Worm (Caenorhabditis elegans): Measurements from ENCODE around the gene K12B6.11.

K12B6.11 gene

ce11 chrV:6317928-6318327 lies 29.2 kb downstream of the K12B6.11 start:
- TF ChIP-seq hlh-6 (tag; optimal IDR thresholded peaks at IDR 0.05) (no peak), hlh-15 (tag; optimal IDR thresholded peaks at IDR 0.05) (no peak), C08G9.2 (tag; optimal IDR thresholded peaks at IDR 0.05) (no peak), gmeb-2 (tag; optimal IDR thresholded peaks at IDR 0.05) (no peak)

ce11 chrV:6319358-6319757 lies 30.7 kb downstream of the K12B6.11 start:
- TF ChIP-seq mec-3 (tag; optimal IDR thresholded peaks at IDR 0.05; ENCODE audit: borderline replicate concordance) (no peak), C38D4.7 (GFP tag; optimal IDR thresholded peaks at IDR 0.05) (no peak), ceh-31 (tag; optimal IDR thresholded peaks at IDR 0.05) (no peak), unc-42 (tag; optimal IDR thresholded peaks at IDR 0.05) (no peak), hlh-6 (tag; optimal IDR thresholded peaks at IDR 0.05) (no peak), K02D7.2 (tag; optimal IDR thresholded peaks at IDR 0.05) (no peak), ceh-45 (GFP tag; IDR thresholded peaks at IDR 0.05) (no peak), ceh-2 (tag; optimal IDR thresholded peaks at IDR 0.05) (no peak), ahr-1 (tag; optimal IDR thresholded peaks at IDR 0.05) (no peak), eyg-1 (tag; optimal IDR thresholded peaks at IDR 0.05) (no peak), sox-4 (tag; optimal IDR thresholded peaks at IDR 0.05) (no peak), sox-2 (GFP tag; IDR thresholded peaks at IDR 0.05) (no peak), ceh-48 (tag; optimal IDR thresholded peaks at IDR 0.05) (no peak), ceh-22 (tag; optimal IDR thresholded peaks at IDR 0.05) (no peak), unc-86 (tag; optimal IDR thresholded peaks at IDR 0.05) (no peak), ama-1 (optimal IDR thresholded peaks at IDR 0.05) (no peak), zip-5 (tag; optimal IDR thresholded peaks at IDR 0.05) (no peak), rnt-1 (tag; optimal IDR thresholded peaks at IDR 0.05) (no peak), ets-4 (tag; optimal IDR thresholded peaks at IDR 0.05) (no peak), ref-2 (tag; optimal IDR thresholded peaks at IDR 0.05) (no peak)

DNA sequence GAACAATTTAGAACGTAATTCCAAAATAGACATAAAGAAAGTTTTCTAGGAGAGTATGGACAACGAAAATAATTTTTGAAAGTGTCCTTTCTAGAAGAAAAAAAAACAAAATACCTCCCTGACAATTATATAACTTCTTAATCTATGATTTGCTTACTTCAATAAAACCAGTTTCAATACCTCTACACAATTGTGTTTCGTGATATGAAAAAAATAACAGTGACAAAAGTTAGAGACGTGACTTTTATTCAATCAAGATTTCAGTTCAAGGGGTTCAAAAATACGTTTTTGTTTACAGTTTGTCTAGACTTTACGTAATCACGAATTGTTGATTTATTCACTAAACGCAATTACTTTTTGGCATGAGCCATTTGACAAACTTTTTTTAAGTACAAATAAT lies 32.6 kb downstream of the K12B6.11 start:
- no peak for TF ChIP-seq fkh-10 (GFP tag; optimal IDR thresholded peaks at IDR 0.05)
- no peak for TF ChIP-seq ceh-34 (tag; optimal IDR thresholded peaks at IDR 0.05)
- no peak for TF ChIP-seq tbx-2 (tag; optimal IDR thresholded peaks at IDR 0.05)
- no peak for TF ChIP-seq ceh-14 (tag; optimal IDR thresholded peaks at IDR 0.05)
- TF ChIP-seq fkh-6 (tag; optimal IDR thresholded peaks at IDR 0.05) = no peak
- no peak for TF ChIP-seq K02D7.2 (tag; optimal IDR thresholded peaks at IDR 0.05)
- TF ChIP-seq sox-4 (tag; optimal IDR thresholded peaks at IDR 0.05) = no peak
- TF ChIP-seq pqm-1 (tag; optimal IDR thresholded peaks at IDR 0.05) = no peak
- no peak for TF ChIP-seq dmd-4 (tag; optimal IDR thresholded peaks at IDR 0.05; ENCODE audit: borderline replicate concordance)
- TF ChIP-seq pha-4 (tag; optimal IDR thresholded peaks at IDR 0.05) = no peak
- no peak for TF ChIP-seq madf-2 (tag; optimal IDR thresholded peaks at IDR 0.05)
- no peak for TF ChIP-seq odd-2 (tag; optimal IDR thresholded peaks at IDR 0.05)
- TF ChIP-seq pag-3 (tag; optimal IDR thresholded peaks at IDR 0.05; ENCODE audit: borderline replicate concordance) = no peak
- TF ChIP-seq hlh-13 (GFP tag; optimal IDR thresholded peaks at IDR 0.05) = no peak

DNA sequence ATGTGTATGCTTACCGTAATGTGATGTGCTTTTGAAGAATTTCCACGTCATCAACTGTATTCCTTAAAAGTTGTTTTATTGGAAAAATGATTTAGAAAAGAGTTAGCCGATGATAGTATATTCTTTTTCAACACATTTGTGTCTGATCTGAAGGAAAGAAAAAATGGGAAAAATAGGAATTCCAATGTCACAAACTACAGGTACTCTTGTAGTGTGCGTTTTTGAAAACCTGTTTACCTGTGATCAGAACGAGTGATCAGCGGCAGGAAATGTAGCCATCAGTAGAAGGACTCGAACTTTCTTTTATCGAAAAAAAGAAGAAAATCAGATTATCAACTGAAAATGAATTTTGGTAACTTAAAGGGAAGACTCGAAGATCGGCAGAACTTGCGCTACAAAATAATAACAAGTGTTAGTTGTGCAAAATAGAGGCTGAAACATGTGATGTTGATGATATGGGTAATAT lies 33.1 kb downstream of the K12B6.11 start, which contains the start of gene T28C12.15:
TSS of gene T28C12.15 (minus strand) at position 51 of the 466 bp plus-strand sequence.
- TF ChIP-seq ceh-24 (tag; optimal IDR thresholded peaks at IDR 0.05) (no peak), ceh-31 (tag; optimal IDR thresholded peaks at IDR 0.05) (no peak), sox-2 (GFP tag; IDR thresholded peaks at IDR 0.05) (no peak), K09A11.1 (tag; optimal IDR thresholded peaks at IDR 0.05; ENCODE audit: insufficient read depth) (no peak), pha-4 (tag; optimal IDR thresholded peaks at IDR 0.05) (no peak), K02D7.2 (tag; optimal IDR thresholded peaks at IDR 0.05) (no peak), ceh-30 (tag; optimal IDR thresholded peaks at IDR 0.05) (no peak), npax-4 (tag; optimal IDR thresholded peaks at IDR 0.05) (no peak), zip-5 (tag; optimal IDR thresholded peaks at IDR 0.05) (no peak), hlh-30 (tag; optimal IDR thresholded peaks at IDR 0.05; ENCODE audit: insufficient read depth) (no peak), ceh-6 (GFP tag; optimal IDR thresholded peaks at IDR 0.05) (no peak), C38D4.7 (GFP tag; optimal IDR thresholded peaks at IDR 0.05) (no peak), pat-9 (tag; optimal IDR thresholded peaks at IDR 0.05) (no peak)
